Fruit fly (Drosophila melanogaster) whole organism, embryonic: ENCODE measurements around the gene CG11596.

Source experiments
- Abd-B ChIP-seq: fragments of 200-800 bp; sonication (Bioruptor generic); optimal IDR thresholded peaks from 2 replicates; lab custom pipeline; 2018; ENCODE audit warnings: missing biosample characterization, mild to moderate bottlenecking, missing genetic modification characterization, moderate library complexity
- Antp ChIP-seq: fragments of 200-800 bp; sonication (Bioruptor generic); optimal IDR thresholded peaks from 3 replicates; lab custom pipeline; 2016; ENCODE audit warnings: missing biosample characterization, missing genetic modification characterization
- Atf6 ChIP-seq: fragments of 200-800 bp; sonication (Bioruptor generic); IDR thresholded peaks from 2 replicates; pipeline ENCODE4 v1.3.6; 2022; ENCODE audit warnings: missing biosample characterization, missing genetic modification characterization
- B-H1 ChIP-seq: fragments of 200-800 bp; sonication (Bioruptor generic); IDR thresholded peaks from 3 replicates; pipeline ENCODE4 v1.3.6; 2022; ENCODE audit warnings: missing biosample characterization, missing genetic modification characterization
- Blimp-1 ChIP-seq: fragments of 200-800 bp; sonication (Bioruptor generic); optimal IDR thresholded peaks from 3 replicates; lab custom pipeline; 2018; ENCODE audit warnings: missing biosample characterization, missing genetic modification characterization, mild to moderate bottlenecking, moderate library complexity, missing genetic modification reagents
- CG10267 ChIP-seq: fragments of 200-800 bp; sonication (Bioruptor generic); optimal IDR thresholded peaks from 2 replicates; lab custom pipeline; 2018; ENCODE audit warnings: missing biosample characterization, mild to moderate bottlenecking, missing genetic modification characterization, moderate library complexity
- CG10462 ChIP-seq: fragments of 200-800 bp; sonication (Bioruptor generic); optimal IDR thresholded peaks from 2 replicates; lab custom pipeline; 2016; ENCODE audit warnings: missing biosample characterization, missing genetic modification characterization
- CG11247 ChIP-seq: fragments of 200-800 bp; sonication (Bioruptor generic); IDR thresholded peaks from 2 replicates; pipeline ENCODE4 v1.3.6; 2022; ENCODE audit warnings: missing biosample characterization, missing genetic modification characterization
- CG12071 ChIP-seq: fragments of 200-800 bp; sonication (Bioruptor generic); optimal IDR thresholded peaks from 3 replicates; lab custom pipeline; 2018; ENCODE audit warnings: missing biosample characterization, mild to moderate bottlenecking, missing genetic modification characterization
- CG12391 ChIP-seq: fragments of 200-800 bp; sonication (Bioruptor generic); optimal IDR thresholded peaks from 3 replicates; lab custom pipeline; 2018; ENCODE audit warnings: missing biosample characterization, mild to moderate bottlenecking, missing genetic modification characterization, moderate library complexity
- CG14860 ChIP-seq: fragments of 200-800 bp; sonication (Bioruptor generic); IDR thresholded peaks from 3 replicates; pipeline ENCODE4 v1.3.6; 2022; ENCODE audit warnings: missing biosample characterization, missing genetic modification characterization; ENCODE audit not compliant: partially characterized antibody
- CG17568 ChIP-seq: fragments of 200-800 bp; sonication (Bioruptor generic); optimal IDR thresholded peaks from 2 replicates; lab custom pipeline; 2018; ENCODE audit warnings: missing biosample characterization, mild to moderate bottlenecking, missing genetic modification characterization, moderate library complexity
- CG17829 ChIP-seq: fragments of 200-800 bp; optimal IDR thresholded peaks from 2 replicates; lab custom pipeline; 2019; ENCODE audit warnings: missing biosample characterization, mild to moderate bottlenecking, missing genetic modification characterization, moderate library complexity
- CG2202 ChIP-seq: fragments of 200-800 bp; sonication (Bioruptor generic); optimal IDR thresholded peaks from 2 replicates; lab custom pipeline; 2018; ENCODE audit warnings: missing biosample characterization, mild to moderate bottlenecking, missing genetic modification characterization
- CG30403 ChIP-seq: fragments of 200-800 bp; sonication (Bioruptor generic); optimal IDR thresholded peaks from 3 replicates; lab custom pipeline; 2016; ENCODE audit warnings: missing biosample characterization, missing genetic modification characterization
- CG31365 ChIP-seq: fragments of 200-800 bp; sonication (Bioruptor generic); optimal IDR thresholded peaks from 2 replicates; lab custom pipeline; 2018; ENCODE audit warnings: missing biosample characterization, mild to moderate bottlenecking, missing genetic modification characterization
- CG34224 ChIP-seq: fragments of 200-800 bp; sonication (Bioruptor generic); IDR thresholded peaks from 3 replicates; pipeline ENCODE4 v1.3.6; 2022; ENCODE audit warnings: missing biosample characterization, missing genetic modification characterization; ENCODE audit not compliant: partially characterized antibody
- CG4328 ChIP-seq: fragments of 200-800 bp; sonication (Bioruptor generic); optimal IDR thresholded peaks from 3 replicates; lab custom pipeline; 2017; ENCODE audit warnings: missing biosample characterization, missing genetic modification reagents, missing genetic modification characterization
- CG6791 ChIP-seq: fragments of 200-800 bp; sonication (Bioruptor generic); IDR thresholded peaks from 3 replicates; pipeline ENCODE4 v1.3.6; 2022; ENCODE audit warnings: missing biosample characterization, missing genetic modification characterization; ENCODE audit not compliant: partially characterized antibody
- CG7372 ChIP-seq: fragments of 200-800 bp; sonication (Bioruptor generic); IDR thresholded peaks from 2 replicates; pipeline ENCODE4 v1.3.6; 2022; ENCODE audit warnings: missing biosample characterization, missing genetic modification characterization
- CG7963 ChIP-seq: fragments of 200-800 bp; sonication (Bioruptor generic); IDR thresholded peaks from 3 replicates; pipeline ENCODE4 v1.3.6; 2022; ENCODE audit warnings: missing biosample characterization, missing genetic modification characterization; ENCODE audit not compliant: partially characterized antibody
- CG9609 ChIP-seq: fragments of 200-800 bp; sonication (Bioruptor generic); optimal IDR thresholded peaks from 3 replicates; lab custom pipeline; 2016; ENCODE audit warnings: missing biosample characterization, missing genetic modification characterization
- Dip2 ChIP-seq: fragments of 200-800 bp; sonication (Bioruptor generic); IDR thresholded peaks from 2 replicates; pipeline ENCODE4 v1.3.6; 2022; ENCODE audit warnings: missing biosample characterization, missing genetic modification characterization
- Dip3 ChIP-seq: fragments of 200-800 bp; sonication (Bioruptor generic); optimal IDR thresholded peaks from 3 replicates; lab custom pipeline; 2016; ENCODE audit warnings: missing biosample characterization, missing genetic modification characterization
- Drgx ChIP-seq: fragments of 200-800 bp; sonication (Bioruptor generic); IDR thresholded peaks from 2 replicates; pipeline ENCODE4 v1.3.6; 2022; ENCODE audit warnings: missing biosample characterization, missing genetic modification characterization
- E2f2 ChIP-seq: fragments of 200-800 bp; sonication (Bioruptor generic); IDR thresholded peaks from 2 replicates; pipeline ENCODE4 v1.3.6; 2022; ENCODE audit warnings: missing biosample characterization, missing genetic modification characterization
- Fer1 ChIP-seq: fragments of 200-800 bp; sonication (Bioruptor generic); optimal IDR thresholded peaks from 2 replicates; lab custom pipeline; 2017; ENCODE audit warnings: missing biosample characterization, mild to moderate bottlenecking, missing genetic modification characterization
- Fer2 ChIP-seq: fragments of 200-800 bp; sonication (Bioruptor generic); optimal IDR thresholded peaks from 2 replicates; lab custom pipeline; 2018; ENCODE audit warnings: missing biosample characterization, mild to moderate bottlenecking, missing genetic modification characterization, moderate library complexity
- H2.0 ChIP-seq: fragments of 200-800 bp; sonication (Bioruptor generic); IDR thresholded peaks from 2 replicates; pipeline ENCODE4 v1.3.6; 2022; ENCODE audit warnings: missing biosample characterization, missing genetic modification characterization
- HmgZ ChIP-seq: fragments of 200-800 bp; sonication (Bioruptor generic); optimal IDR thresholded peaks from 2 replicates; lab custom pipeline; 2018; ENCODE audit warnings: missing biosample characterization, mild to moderate bottlenecking, missing genetic modification characterization
- Hsf ChIP-seq: fragments of 200-800 bp; sonication (Bioruptor generic); optimal IDR thresholded peaks from 3 replicates; lab custom pipeline; 2016; ENCODE audit warnings: missing biosample characterization, missing genetic modification characterization
- Max ChIP-seq: fragments of 200-800 bp; sonication (Bioruptor generic); optimal IDR thresholded peaks from 2 replicates; lab custom pipeline; 2016; ENCODE audit warnings: missing biosample characterization, mild to moderate bottlenecking, missing genetic modification characterization
- Mes4 ChIP-seq: fragments of 200-800 bp; sonication (Bioruptor generic); optimal IDR thresholded peaks from 2 replicates; lab custom pipeline; 2016; ENCODE audit warnings: missing biosample characterization, missing genetic modification characterization
- Mrtf ChIP-seq: fragments of 200-800 bp; sonication (Bioruptor generic); IDR thresholded peaks from 3 replicates; pipeline ENCODE4 v1.3.6; 2022; ENCODE audit warnings: missing biosample characterization, missing genetic modification characterization
- Optix ChIP-seq: fragments of 200-800 bp; sonication (Bioruptor generic); IDR thresholded peaks from 3 replicates; pipeline ENCODE4 v1.3.6; 2022; ENCODE audit warnings: missing biosample characterization, missing genetic modification characterization
- Spps ChIP-seq: fragments of 200-800 bp; sonication (Bioruptor generic); optimal IDR thresholded peaks from 2 replicates; lab custom pipeline; 2018; ENCODE audit warnings: missing biosample characterization, mild to moderate bottlenecking, missing genetic modification characterization
- Sry-β ChIP-seq: fragments of 200-800 bp; sonication (Bioruptor generic); optimal IDR thresholded peaks from 2 replicates; lab custom pipeline; 2018; ENCODE audit warnings: missing biosample characterization, mild to moderate bottlenecking, missing genetic modification characterization, moderate library complexity
- Xrp1 ChIP-seq: fragments of 200-800 bp; sonication (Bioruptor generic); IDR thresholded peaks from 2 replicates; pipeline ENCODE4 v1.3.6; 2022; ENCODE audit warnings: missing biosample characterization, missing genetic modification characterization
- fd96Cb ChIP-seq: fragments of 200-800 bp; sonication (Bioruptor generic); optimal IDR thresholded peaks from 2 replicates; lab custom pipeline; 2018; ENCODE audit warnings: missing biosample characterization, mild to moderate bottlenecking, missing genetic modification characterization, moderate library complexity
- gem ChIP-seq: fragments of 200-800 bp; sonication (Bioruptor generic); optimal IDR thresholded peaks from 2 replicates; lab custom pipeline; 2019; ENCODE audit warnings: missing biosample characterization, mild to moderate bottlenecking, missing genetic modification characterization, moderate library complexity
- grau ChIP-seq: fragments of 200-800 bp; optimal IDR thresholded peaks from 3 replicates; lab custom pipeline; 2019; ENCODE audit warnings: missing biosample characterization, mild to moderate bottlenecking, missing genetic modification characterization, moderate library complexity
- h ChIP-seq: fragments of >200 bp; optimal IDR thresholded peaks from 2 replicates; lab custom pipeline; 2017
- hb ChIP-seq: fragments of 200-800 bp; sonication (Bioruptor generic); IDR thresholded peaks from 3 replicates; pipeline ENCODE4 v1.3.6; 2022; ENCODE audit warnings: missing biosample characterization, missing genetic modification characterization; ENCODE audit not compliant: partially characterized antibody
- pum ChIP-seq: fragments of 200-800 bp; sonication (Bioruptor generic); optimal IDR thresholded peaks from 2 replicates; lab custom pipeline; 2016; ENCODE audit warnings: missing biosample characterization, missing genetic modification characterization
- salm ChIP-seq: fragments of 200-800 bp; sonication (Bioruptor generic); optimal IDR thresholded peaks from 2 replicates; lab custom pipeline; 2018; ENCODE audit warnings: missing biosample characterization, mild to moderate bottlenecking, missing genetic modification characterization
- sens ChIP-seq: fragments of 200-800 bp; sonication (Bioruptor generic); peaks from one replicate; lab custom pipeline; 2016; ENCODE audit warnings: missing biosample characterization, missing genetic modification characterization
- ttk ChIP-seq: fragments of 200-800 bp; sonication (Bioruptor generic); IDR thresholded peaks from 2 replicates; pipeline ENCODE4 v2.1.2; 2022; ENCODE audit warnings: missing biosample characterization, missing genetic modification characterization
- tup ChIP-seq: fragments of 200-800 bp; sonication (Bioruptor generic); optimal IDR thresholded peaks from 2 replicates; lab custom pipeline; 2016; ENCODE audit warnings: missing biosample characterization, mild to moderate bottlenecking, missing genetic modification characterization, moderate library complexity
- usp ChIP-seq: fragments of >200 bp; optimal IDR thresholded peaks from 2 replicates; lab custom pipeline; 2017; ENCODE audit warnings: missing biosample characterization, missing genetic modification characterization
- wek ChIP-seq: fragments of 200-800 bp; sonication (Bioruptor generic); optimal IDR thresholded peaks from 3 replicates; lab custom pipeline; 2018; ENCODE audit warnings: missing biosample characterization, mild to moderate bottlenecking, missing genetic modification characterization, moderate library complexity
- yki ChIP-seq: fragments of >200 bp; optimal IDR thresholded peaks from 3 replicates; lab custom pipeline; 2018

CG11596 gene

dm6 chrX:1948508-1949065, 21.1 kb downstream of the CG11596 start (continued):
- TF ChIP-seq CG30403 (GFP tag; lab: Kevin White, UChicago) (peak; percentile 60), Sry-β (GFP tag; lab: Kevin White, UChicago) (no peak), Dip2 (GFP tag; lab: Robert Waterston, UW) (no peak), Fer2 (tag; lab: Kevin White, UChicago) (no peak), Mes4 (no peak), B-H1 (GFP tag; lab: Robert Waterston, UW) (no peak; the same call in 2 of the 3 replicates), tup (GFP tag; lab: Kevin White, UChicago) (no peak), fd96Cb (tag; lab: Kevin White, UChicago) (peak; percentile 9), Blimp-1 (GFP tag; lab: Kevin White, UChicago) (no peak), Antp (no peak), CG4328 (no peak), hb (GFP tag; lab: Robert Waterston, UW) (no peak), CG31365 (tag; lab: Kevin White, UChicago) (no peak), CG12391 (tag; lab: Kevin White, UChicago) (peak; percentile 40), grau (tag; lab: Kevin White, UChicago) (peak; percentile 62), Max (no peak), E2f2 (peak; percentile 19; the same call in 1 of the 2 replicates), CG34224 (GFP tag; lab: Robert Waterston, UW) (no peak), H2.0 (GFP tag; lab: Robert Waterston, UW) (peak; percentile 35; the same call in 1 of the 2 replicates), Xrp1 (peak; percentile 55; the same call in 1 of the 2 replicates), Abd-B (GFP tag; lab: Kevin White, UChicago) (no peak), CG12071 (GFP tag; lab: Kevin White, UChicago) (peak; percentile 60), Hsf (GFP tag; lab: Kevin White, UChicago) (peak; percentile 42), CG9609 (GFP tag; lab: Kevin White, UChicago) (peak; percentile 46), CG7963 (no peak), Spps (tag; lab: Kevin White, UChicago) (no peak), Drgx (GFP tag; lab: Robert Waterston, UW) (peak; percentile 96), Mrtf (GFP tag; lab: Robert Waterston, UW) (no peak), pum (GFP tag; lab: Kevin White, UChicago) (no peak), Optix (no peak), Dip3 (peak; percentile 80), CG10267 (tag; lab: Kevin White, UChicago) (no peak), CG11247 (GFP tag; lab: Robert Waterston, UW) (peak; percentile 51; the same call in 1 of the 2 replicates), CG14860 (GFP tag; lab: Robert Waterston, UW) (no peak), Fer1 (GFP tag; lab: Kevin White, UChicago) (peak; percentile 70), yki (lab: Kevin White, UChicago) (no peak), h (lab: Kevin White, UChicago) (no peak), sens (GFP tag; lab: Kevin White, UChicago) (peak; percentile 69), CG2202 (tag; lab: Kevin White, UChicago) (no peak), wek (GFP tag; lab: Kevin White, UChicago) (no peak), usp (GFP tag; lab: Kevin White, UChicago) (no peak), gem (peak; percentile 68), CG17829 (tag; lab: Kevin White, UChicago) (no peak), HmgZ (tag; lab: Kevin White, UChicago) (peak; percentile 61), CG10462 (GFP tag; lab: Kevin White, UChicago) (no peak), ttk (GFP tag; lab: Robert Waterston, UW) (no peak), CG6791 (no peak), salm (tag; lab: Kevin White, UChicago) (no peak), CG7372 (0 out of 2 replicates have a peak, but pooled peaks have one; percentile 9), CG17568 (GFP tag; lab: Kevin White, UChicago) (no peak), Atf6 (GFP tag; lab: Robert Waterston, UW) (peak; percentile 71)
